Worm (Caenorhabditis elegans) whole organism, L2 larva: ENCODE data around the gene gfat-1.

Experiments
- R02D3.7 ChIP-seq: fragments of 150-350 bp; optimal IDR thresholded peaks from 2 replicates; lab custom pipeline; 2014; ENCODE audit warnings: missing biosample characterization, missing genetic modification characterization
- ceh-82 ChIP-seq: fragments of 150-350 bp; optimal IDR thresholded peaks from 2 replicates; lab custom pipeline; 2014; ENCODE audit warnings: missing biosample characterization, missing genetic modification characterization
- fos-1 ChIP-seq: fragments of 150-350 bp; optimal IDR thresholded peaks from 2 replicates; lab custom pipeline; 2014; ENCODE audit warnings: missing biosample characterization, missing genetic modification characterization
- nhr-12 ChIP-seq: fragments of 150-350 bp; optimal IDR thresholded peaks from 2 replicates; lab custom pipeline; 2014; ENCODE audit warnings: missing biosample characterization, missing genetic modification characterization
- nhr-129 ChIP-seq: fragments of 150-350 bp; optimal IDR thresholded peaks from 2 replicates; lab custom pipeline; 2014; ENCODE audit warnings: missing biosample characterization, missing genetic modification characterization
- nhr-23 ChIP-seq: fragments of 150-350 bp; optimal IDR thresholded peaks from 2 replicates; lab custom pipeline; 2014; ENCODE audit warnings: missing biosample characterization, missing genetic modification reagents, missing genetic modification characterization
- nhr-237 ChIP-seq: fragments of 150-350 bp; optimal IDR thresholded peaks from 2 replicates; lab custom pipeline; 2014; ENCODE audit warnings: missing biosample characterization, missing genetic modification characterization
- nhr-25 ChIP-seq: fragments of 150-350 bp; sonication (generic microtip); optimal IDR thresholded peaks from 3 replicates; lab custom pipeline; 2014; ENCODE audit warnings: missing biosample characterization, missing genetic modification characterization
- snpc-4 ChIP-seq: fragments of 150-350 bp; optimal IDR thresholded peaks from 2 replicates; lab custom pipeline; 2014; ENCODE audit warnings: missing biosample characterization, missing genetic modification characterization

ce11 chrII:11637189-11637754 lies 42.1 kb upstream of the gfat-1 start:
- TF ChIP-seq snpc-4 (tag; lab: Kevin White, UChicago) (no peak), ceh-82 (no peak), fos-1 (no peak), nhr-237 (tag; lab: Kevin White, UChicago) (no peak), nhr-23 (no peak), nhr-12 (tag; lab: Kevin White, UChicago) (no peak), nhr-25 (tag; lab: Kevin White, UChicago) (peak; percentile 43), nhr-129 (tag; lab: Kevin White, UChicago) (no peak), R02D3.7 (tag; lab: Kevin White, UChicago) (no peak)
